Worm (Caenorhabditis elegans) whole organism, young adult: ENCODE measurements around the gene elt-4.

ENCODE experiments used
- ccch-3 ChIP-seq: fragments of 200-800 bp; sonication (Bioruptor generic); optimal IDR thresholded peaks from 2 replicates; lab custom pipeline; 2018; ENCODE audit warnings: mild to moderate bottlenecking, missing genetic modification characterization, missing compliant biosample characterization
- ceh-79 ChIP-seq: sonication (generic microtip); optimal IDR thresholded peaks from 2 replicates; lab custom pipeline; 2017; ENCODE audit warnings: mild to moderate bottlenecking, missing genetic modification characterization, missing compliant biosample characterization
- ets-4 ChIP-seq: fragments of 200-800 bp; sonication (Bioruptor generic); optimal IDR thresholded peaks from 2 replicates; lab custom pipeline; 2018; ENCODE audit warnings: mild to moderate bottlenecking, missing genetic modification characterization, missing compliant biosample characterization
- snpc-3.4 ChIP-seq: sonication (generic microtip); optimal IDR thresholded peaks from 2 replicates; lab custom pipeline; 2017; ENCODE audit warnings: missing genetic modification characterization, mild to moderate bottlenecking, missing compliant biosample characterization, antibody characterized with exemption, moderate library complexity, missing genotype, missing genetic modification reagents
- snpc-4 ChIP-seq, 5 experiments: fragments of 150-350 bp in 1 of 5; sonication (generic microtip) in 4 of 5; optimal IDR thresholded peaks; 2 replicates each; lab custom pipeline; 2014 to 2018; ENCODE audit warnings: missing genetic modification characterization in 5 of 5, missing biosample characterization in 3 of 5, antibody characterized with exemption in 2 of 5, mild to moderate bottlenecking in 2 of 5, missing compliant biosample characterization in 2 of 5, missing genotype in 2 of 5, moderate library complexity in 2 of 5, missing genetic modification reagents in 1 of 5

- TF ChIP-seq ets-4 (GFP tag; lab: Kevin White, UChicago) = no peak
- no peak for TF ChIP-seq snpc-4 (GFP tag; optimal IDR thresholded peaks at IDR 0.05; lab: Kevin White, UChicago)
- no peak for TF ChIP-seq snpc-4 (tag; optimal IDR thresholded peaks at IDR 0.05; lab: Kevin White, UChicago)
- TF ChIP-seq ccch-3 = no peak
- no peak for TF ChIP-seq ceh-79 (tag; lab: Kevin White, UChicago)
- TF ChIP-seq snpc-3.4 (tag; lab: Kevin White, UChicago) = no peak
These were observed 11.8 kb upstream of the elt-4 start, which contains the start of gene C39B10.1 for ce11 chrX:10463542-10463941.
